Worm (Caenorhabditis elegans) whole organism, L4/young adult: ENCODE results near the gene nhr-221.

Experiments
- W03F9.2 ChIP-seq: fragments of 150-350 bp; optimal IDR thresholded peaks from 2 replicates; lab custom pipeline; 2014; ENCODE audit warnings: missing biosample characterization, missing genetic modification characterization
- him-1 ChIP-seq: sonication (generic microtip); optimal IDR thresholded peaks from 2 replicates; lab custom pipeline; 2016; ENCODE audit warnings: missing genotype, missing genetic modification reagents, missing genetic modification characterization, missing compliant biosample characterization

DNA sequence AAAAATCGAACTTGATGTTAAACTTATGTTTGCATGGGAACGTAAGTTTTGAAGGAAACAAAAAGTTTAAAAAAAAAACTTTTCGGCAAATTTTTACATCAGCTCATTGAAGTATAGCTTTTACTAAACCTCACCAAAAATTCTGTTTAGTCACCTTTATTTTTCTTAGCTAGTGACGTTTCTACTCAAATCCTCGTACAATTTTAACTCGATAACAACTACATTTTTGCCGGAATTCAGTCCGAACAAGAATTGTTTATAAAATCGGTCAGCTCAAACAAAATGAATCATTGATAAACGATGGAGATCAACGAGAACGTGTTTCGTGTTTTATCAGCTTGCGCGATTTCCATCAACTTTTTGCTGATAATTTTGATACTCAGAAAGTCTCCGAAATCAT is 8.3 kb downstream of the nhr-221 start, which contains the start of gene str-260:
- TF ChIP-seq him-1 (tag; lab: Kevin White, UChicago) (no peak), W03F9.2 (no peak)
